Fruit fly (Drosophila melanogaster): ENCODE measurements around the gene jigr1.

jigr1 gene

DNA sequence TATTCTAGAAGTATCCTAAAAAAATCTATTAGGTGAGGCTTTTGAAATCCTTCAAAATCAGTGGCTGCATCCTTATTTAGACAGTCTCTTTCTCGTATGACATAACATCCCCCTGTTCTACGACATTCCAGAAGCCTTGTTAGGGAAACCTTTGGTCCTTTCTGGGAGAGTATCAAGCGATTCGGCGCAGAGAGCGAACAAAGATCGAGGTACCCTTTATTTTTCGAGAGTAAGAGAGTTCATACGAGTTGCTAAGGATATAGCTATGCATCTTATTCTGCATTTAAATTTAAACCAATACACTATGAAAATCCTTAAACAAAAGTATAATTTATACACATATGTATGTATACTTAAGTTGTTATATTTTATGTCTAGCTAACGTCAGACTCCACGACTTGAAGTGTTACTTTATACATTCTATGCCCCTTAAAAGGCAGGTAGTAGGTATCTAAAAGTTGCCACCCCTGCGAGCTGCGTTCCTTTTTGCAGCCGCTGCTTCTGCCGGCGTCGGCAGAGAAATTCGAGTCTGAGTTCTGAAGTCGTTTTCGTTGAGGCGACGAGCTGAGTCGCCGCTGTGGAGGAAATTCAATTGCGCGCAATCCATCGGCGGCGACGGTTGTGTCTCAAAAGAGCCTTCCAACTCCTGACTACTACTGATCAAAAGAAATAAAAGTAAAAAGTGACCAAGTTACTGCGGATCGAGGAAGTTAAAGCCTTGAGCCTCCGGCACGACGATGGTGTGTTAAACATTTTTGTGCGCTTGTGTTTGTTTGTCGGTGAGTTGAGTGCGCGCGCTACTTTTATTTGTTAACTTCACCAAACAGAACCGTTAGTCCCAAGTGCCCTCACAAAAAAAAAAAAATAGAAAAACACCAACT is at the start of gene jigr1:
Gene jigr1, plus strand, starts transcription at position 550 of the 881 bp plus-strand sequence.
- TF ChIP-seq CG14655 (GFP tag; optimal IDR thresholded peaks at IDR 0.05), result peak; percentile 65
- peak; percentile 64 for TF ChIP-seq Pif1A (GFP tag; optimal IDR thresholded peaks at IDR 0.05)
- peak; percentile 73 for TF ChIP-seq Pif1B (GFP tag; optimal IDR thresholded peaks at IDR 0.05)
- peak; percentile 68 for TF ChIP-seq CG17806 (tag; optimal IDR thresholded peaks at IDR 0.05)
- TF ChIP-seq CG10348 (GFP tag; IDR thresholded peaks at IDR 0.05), result no peak
- TF ChIP-seq CG15710 (tag; optimal IDR thresholded peaks at IDR 0.05), result peak; percentile 60
- TF ChIP-seq CG4496 (GFP tag; IDR thresholded peaks at IDR 0.05), result peak; percentile 46; the same call in 1 of the 3 replicates
- TF ChIP-seq Ets98B (GFP tag; IDR thresholded peaks at IDR 0.05), result no peak
- TF ChIP-seq CG12605 (GFP tag; IDR thresholded peaks at IDR 0.05), result no peak
- TF ChIP-seq CG8301 (tag; optimal IDR thresholded peaks at IDR 0.05), result peak; percentile 61
- TF ChIP-seq CG13204 (GFP tag; optimal IDR thresholded peaks at IDR 0.05), result peak; percentile 42
- no peak for TF ChIP-seq EcR (GFP tag; optimal IDR thresholded peaks at IDR 0.05)
- peak; percentile 17 for TF ChIP-seq gl (tag; optimal IDR thresholded peaks at IDR 0.05)
- no peak for TF ChIP-seq D1 (tag; optimal IDR thresholded peaks at IDR 0.05)
- TF ChIP-seq CG8159 (tag; optimal IDR thresholded peaks at IDR 0.05), result peak; percentile 71
- TF ChIP-seq CG34367 (tag; optimal IDR thresholded peaks at IDR 0.05), result peak; percentile 64
- TF ChIP-seq fd96Ca (GFP tag; IDR thresholded peaks at IDR 0.05), result no peak
- peak; percentile 67 for TF ChIP-seq CG9948 (tag; optimal IDR thresholded peaks at IDR 0.05)
- peak; percentile 56 for TF ChIP-seq Snoo (tag; optimal IDR thresholded peaks at IDR 0.05)

DNA sequence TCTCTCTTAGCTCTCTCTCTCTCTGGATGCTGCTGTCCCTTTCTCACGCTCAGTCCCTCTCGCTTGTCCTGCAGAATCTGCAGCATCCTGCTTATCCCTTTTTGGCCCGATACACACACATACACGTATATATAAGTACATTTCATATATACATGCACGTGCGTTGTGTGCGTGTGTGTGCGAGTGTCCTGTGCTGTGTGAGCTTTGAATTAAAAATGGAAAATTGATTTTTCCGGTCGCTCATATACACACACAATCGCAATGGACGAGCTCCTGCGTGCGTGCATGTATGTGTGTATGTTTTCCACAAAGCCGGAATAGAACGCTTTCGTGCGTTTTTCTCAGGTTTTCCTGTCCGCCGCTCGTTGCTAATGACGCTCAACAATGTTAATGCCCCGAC is 49.1 kb upstream of the jigr1 start:
- no peak for TF ChIP-seq CG8159 (tag; optimal IDR thresholded peaks at IDR 0.05)
- TF ChIP-seq CG14655 (GFP tag; optimal IDR thresholded peaks at IDR 0.05), result no peak
- no peak for TF ChIP-seq CG17806 (tag; optimal IDR thresholded peaks at IDR 0.05)
- no peak for TF ChIP-seq Ets98B (GFP tag; IDR thresholded peaks at IDR 0.05)
- TF ChIP-seq CG12605 (GFP tag; IDR thresholded peaks at IDR 0.05), result no peak
- TF ChIP-seq CG9948 (tag; optimal IDR thresholded peaks at IDR 0.05), result no peak

DNA sequence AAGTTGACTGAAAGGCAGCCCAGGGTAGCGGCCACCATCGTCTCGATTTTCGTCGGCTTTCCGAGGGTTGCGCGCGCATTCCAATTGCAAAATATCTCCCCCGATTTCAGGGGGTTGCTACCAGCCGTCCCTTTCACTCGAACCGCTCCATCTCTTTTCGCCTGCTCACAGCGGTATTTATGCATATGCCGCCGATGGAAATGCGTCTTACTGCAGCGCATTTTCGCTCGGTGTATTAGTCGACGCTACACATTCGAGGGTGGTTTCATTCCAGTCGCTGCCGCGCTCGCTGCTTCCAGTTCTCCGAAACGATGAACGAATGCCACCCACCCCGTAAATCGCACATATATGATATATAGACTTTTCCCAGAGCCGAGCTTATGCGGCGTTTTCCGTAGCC is 48.5 kb upstream of the jigr1 start:
- TF ChIP-seq CG9948 (tag; optimal IDR thresholded peaks at IDR 0.05), result no peak
- no peak for TF ChIP-seq Pif1B (GFP tag; optimal IDR thresholded peaks at IDR 0.05)
- no peak for TF ChIP-seq CG12605 (GFP tag; IDR thresholded peaks at IDR 0.05)
- TF ChIP-seq Pif1A (GFP tag; optimal IDR thresholded peaks at IDR 0.05), result no peak
- TF ChIP-seq CG4496 (GFP tag; IDR thresholded peaks at IDR 0.05), result no peak
- TF ChIP-seq fd96Ca (GFP tag; IDR thresholded peaks at IDR 0.05), result no peak
- no peak for TF ChIP-seq CG15710 (tag; optimal IDR thresholded peaks at IDR 0.05)
- no peak for TF ChIP-seq CG8301 (tag; optimal IDR thresholded peaks at IDR 0.05)

DNA sequence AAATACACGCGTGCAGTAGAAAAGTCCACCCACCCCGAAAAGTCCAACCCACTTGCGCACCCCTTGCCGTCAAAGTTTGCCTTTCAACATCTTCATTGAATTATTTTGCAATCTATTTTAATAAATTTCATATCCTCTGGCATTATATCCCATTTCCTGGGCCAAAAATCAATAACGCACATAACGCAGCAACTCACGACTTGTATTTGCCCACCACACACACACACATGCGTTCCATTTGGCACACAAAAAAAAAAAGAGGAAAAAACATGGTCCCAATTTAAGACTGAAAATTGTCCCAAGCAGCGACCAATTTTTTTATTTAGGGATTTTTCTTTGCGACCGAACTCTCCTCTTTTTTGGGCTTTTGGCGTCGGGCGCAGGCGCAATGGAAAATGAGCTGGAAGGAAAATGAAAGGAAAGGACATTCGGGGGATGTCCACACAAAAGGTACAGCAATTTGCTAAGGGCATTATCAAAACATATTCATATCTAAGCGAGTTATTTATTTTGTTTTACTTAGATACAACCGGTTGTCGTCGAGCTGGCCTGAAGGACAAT is 46.7 kb upstream of the jigr1 start:
- TF ChIP-seq Pif1B (GFP tag; optimal IDR thresholded peaks at IDR 0.05), result no peak
- no peak for TF ChIP-seq CG34367 (tag; optimal IDR thresholded peaks at IDR 0.05)
- TF ChIP-seq Snoo (tag; optimal IDR thresholded peaks at IDR 0.05), result no peak
- TF ChIP-seq CG10348 (GFP tag; IDR thresholded peaks at IDR 0.05), result no peak
- no peak for TF ChIP-seq CG32121 (GFP tag; IDR thresholded peaks at IDR 0.05)
- TF ChIP-seq rn (GFP tag; IDR thresholded peaks at IDR 0.05), result no peak
- no peak for TF ChIP-seq CG14655 (GFP tag; optimal IDR thresholded peaks at IDR 0.05)
- no peak for TF ChIP-seq CG13204 (GFP tag; optimal IDR thresholded peaks at IDR 0.05)
- TF ChIP-seq CG17806 (tag; optimal IDR thresholded peaks at IDR 0.05), result no peak

DNA sequence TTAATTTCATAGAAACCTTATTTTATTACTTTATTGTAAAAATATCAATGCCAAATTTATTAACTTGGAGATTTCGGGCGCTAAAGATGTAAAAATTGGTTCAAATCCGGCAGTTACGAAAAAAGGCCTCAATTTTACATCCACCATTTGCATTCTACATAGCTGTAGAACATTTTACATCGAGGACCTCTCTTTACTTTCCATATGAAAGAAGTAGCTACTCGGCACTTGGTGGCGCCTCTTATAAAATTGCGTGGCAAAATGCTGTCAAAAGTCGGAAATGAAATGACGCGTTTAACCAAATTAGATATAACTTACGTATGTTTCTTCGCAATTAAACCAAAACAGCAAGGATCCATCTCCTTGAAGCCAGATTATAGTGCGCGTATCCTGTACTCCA is 46.1 kb upstream of the jigr1 start:
- TF ChIP-seq CG14655 (GFP tag; optimal IDR thresholded peaks at IDR 0.05) (no peak), CG32121 (GFP tag; IDR thresholded peaks at IDR 0.05) (no peak)

DNA sequence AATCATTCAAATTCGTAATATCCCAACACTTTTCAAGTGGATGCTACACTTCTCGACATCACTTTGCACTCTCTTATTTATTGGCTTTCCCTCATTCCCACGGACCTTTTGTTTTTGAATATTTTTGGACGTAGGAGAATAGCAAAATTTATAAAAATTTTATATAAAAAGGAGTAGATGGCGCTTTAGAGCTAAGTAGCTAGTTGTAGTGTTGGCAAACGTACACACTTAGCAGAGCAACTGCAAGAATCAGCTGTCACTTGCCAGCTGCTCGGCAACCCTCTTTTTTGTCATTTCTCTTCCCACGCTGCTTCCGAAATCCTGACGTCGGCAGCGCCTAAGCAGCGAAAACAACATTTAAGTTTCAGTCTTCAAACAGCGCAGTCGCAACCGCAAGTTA is 43.5 kb upstream of the jigr1 start:
- TF ChIP-seq CG14655 (GFP tag; optimal IDR thresholded peaks at IDR 0.05), result no peak
- no peak for TF ChIP-seq gl (tag; optimal IDR thresholded peaks at IDR 0.05)
- no peak for TF ChIP-seq rn (GFP tag; IDR thresholded peaks at IDR 0.05)
- TF ChIP-seq CG9948 (tag; optimal IDR thresholded peaks at IDR 0.05), result no peak
- no peak for TF ChIP-seq CG34367 (tag; optimal IDR thresholded peaks at IDR 0.05)
- no peak for TF ChIP-seq Ets98B (GFP tag; IDR thresholded peaks at IDR 0.05)
- no peak for TF ChIP-seq fd96Ca (GFP tag; IDR thresholded peaks at IDR 0.05)
- no peak for TF ChIP-seq EcR (GFP tag; optimal IDR thresholded peaks at IDR 0.05)
- no peak for TF ChIP-seq CG10348 (GFP tag; IDR thresholded peaks at IDR 0.05)
- no peak for TF ChIP-seq CG12605 (GFP tag; IDR thresholded peaks at IDR 0.05)
- TF ChIP-seq CG4496 (GFP tag; IDR thresholded peaks at IDR 0.05), result no peak
- no peak for TF ChIP-seq CG8159 (tag; optimal IDR thresholded peaks at IDR 0.05)

Data from whole organism, pupa.